Worm (Caenorhabditis elegans) whole organism, young adult: ENCODE results near the gene C35A5.3.

Experiments used
- B0035.1 ChIP-seq: sonication (generic microtip); optimal IDR thresholded peaks from 2 replicates; lab custom pipeline; 2016; ENCODE audit warnings: missing genetic modification characterization, mild to moderate bottlenecking, missing compliant biosample characterization, missing genotype, missing genetic modification reagents
- D2030.7 ChIP-seq: fragments of 200-800 bp; sonication (Bioruptor generic); IDR thresholded peaks from 2 replicates; pipeline ENCODE4 v1.3.6; 2022; ENCODE audit warnings: missing genetic modification reagents, missing genetic modification characterization, missing compliant biosample characterization
- F37B4.10 ChIP-seq: fragments of 200-800 bp; sonication (Bioruptor generic); IDR thresholded peaks from 2 replicates; pipeline ENCODE4 v1.3.6; 2022; ENCODE audit warnings: missing genetic modification characterization, missing compliant biosample characterization
- F39B2.1 ChIP-seq: fragments of 200-800 bp; sonication (Bioruptor generic); IDR thresholded peaks from 2 replicates; pipeline ENCODE4 v1.3.6; 2022; ENCODE audit warnings: missing genetic modification reagents, missing genetic modification characterization, missing compliant biosample characterization
- F49E8.2 ChIP-seq: sonication (generic microtip); optimal IDR thresholded peaks from 3 replicates; lab custom pipeline; 2017; ENCODE audit warnings: missing genetic modification characterization, mild to moderate bottlenecking, missing compliant biosample characterization, antibody characterized with exemption, moderate library complexity; ENCODE audit not compliant: insufficient read depth
- F52B5.7 ChIP-seq: sonication (generic microtip); optimal IDR thresholded peaks from 2 replicates; lab custom pipeline; 2016; ENCODE audit warnings: mild to moderate bottlenecking, missing genetic modification characterization, missing compliant biosample characterization
- F55B11.4 ChIP-seq: sonication (generic microtip); optimal IDR thresholded peaks from 2 replicates; lab custom pipeline; 2016; ENCODE audit warnings: missing compliant biosample characterization, missing genetic modification characterization, borderline replicate concordance; ENCODE audit not compliant: insufficient read depth
- K11D2.4 ChIP-seq: fragments of 200-800 bp; sonication (Bioruptor generic); IDR thresholded peaks from 2 replicates; pipeline ENCODE4 v1.3.6; 2022; ENCODE audit warnings: missing genetic modification reagents, missing genetic modification characterization, missing compliant biosample characterization
- K12H6.12 ChIP-seq: fragments of 200-800 bp; sonication (Bioruptor generic); optimal IDR thresholded peaks from 2 replicates; lab custom pipeline; 2018; ENCODE audit warnings: mild to moderate bottlenecking, missing genetic modification characterization, missing compliant biosample characterization
- T07F8.4 ChIP-seq: sonication (generic microtip); optimal IDR thresholded peaks from 2 replicates; lab custom pipeline; 2016; ENCODE audit warnings: mild to moderate bottlenecking, missing genetic modification characterization, moderate library complexity, missing compliant biosample characterization
- Y53F4B.3 ChIP-seq: fragments of 200-800 bp; sonication (Bioruptor generic); IDR thresholded peaks from 2 replicates; pipeline ENCODE4 v1.3.6; 2022; ENCODE audit warnings: missing genetic modification reagents, missing genetic modification characterization, missing compliant biosample characterization
- Y53G8AR.9 ChIP-seq: fragments of 200-800 bp; sonication (Bioruptor generic); conservative IDR thresholded peaks from 2 replicates; pipeline ENCODE4 v1.3.6; 2022; ENCODE audit warnings: missing genetic modification reagents, missing genetic modification characterization, missing compliant biosample characterization
- Y79H2A.3 ChIP-seq: fragments of 200-800 bp; sonication (Bioruptor generic); conservative IDR thresholded peaks from 2 replicates; pipeline ENCODE4 v1.3.6; 2022; ENCODE audit warnings: missing genetic modification reagents, missing genetic modification characterization, missing compliant biosample characterization
- cebp-1 ChIP-seq, 2 experiments: fragments of 200-800 bp in 1 of 2; sonication (Bioruptor generic) in 1 of 2; sonication (generic microtip) in 1 of 2; IDR thresholded peaks in 1 of 2; optimal IDR thresholded peaks in 1 of 2; 2 replicates each; pipeline versions ENCODE4 v1.3.6 to Lab custom; 2017 to 2022; ENCODE audit warnings: missing compliant biosample characterization in 2 of 2, missing genetic modification characterization in 2 of 2, mild to moderate bottlenecking in 1 of 2, missing genetic modification reagents in 1 of 2, moderate library complexity in 1 of 2
- ceh-100 ChIP-seq: fragments of 200-800 bp; sonication (Bioruptor generic); IDR thresholded peaks from 2 replicates; pipeline ENCODE4 v1.3.6; 2022; ENCODE audit warnings: missing genetic modification reagents, missing genetic modification characterization, missing compliant biosample characterization
- ceh-27 ChIP-seq: fragments of 200-800 bp; sonication (Bioruptor generic); optimal IDR thresholded peaks from 2 replicates; lab custom pipeline; 2018; ENCODE audit warnings: mild to moderate bottlenecking, missing genetic modification characterization, moderate library complexity, missing compliant biosample characterization
- ceh-79 ChIP-seq: sonication (generic microtip); optimal IDR thresholded peaks from 2 replicates; lab custom pipeline; 2017; ENCODE audit warnings: mild to moderate bottlenecking, missing genetic modification characterization, missing compliant biosample characterization
- chd-7 ChIP-seq: sonication (generic microtip); optimal IDR thresholded peaks from 2 replicates; lab custom pipeline; 2016; ENCODE audit warnings: mild to moderate bottlenecking, missing genetic modification characterization, moderate library complexity, missing compliant biosample characterization
- die-1 ChIP-seq: sonication (generic microtip); optimal IDR thresholded peaks from 2 replicates; lab custom pipeline; 2016; ENCODE audit warnings: missing genotype, mild to moderate bottlenecking, missing genetic modification characterization, missing compliant biosample characterization
- egl-44 ChIP-seq: fragments of 200-800 bp; sonication (Bioruptor generic); IDR thresholded peaks from 2 replicates; pipeline ENCODE4 v1.3.6; 2022; ENCODE audit warnings: missing genetic modification reagents, missing genetic modification characterization, missing compliant biosample characterization
- ekl-4 ChIP-seq: fragments of 200-800 bp; sonication (Bioruptor generic); IDR thresholded peaks from 2 replicates; pipeline ENCODE4 v1.3.6; 2022; ENCODE audit warnings: missing genetic modification reagents, missing genetic modification characterization, missing compliant biosample characterization
- ets-4 ChIP-seq: fragments of 200-800 bp; sonication (Bioruptor generic); optimal IDR thresholded peaks from 2 replicates; lab custom pipeline; 2018; ENCODE audit warnings: mild to moderate bottlenecking, missing genetic modification characterization, missing compliant biosample characterization
- hsf-1 ChIP-seq: fragments of 200-800 bp; sonication (Bioruptor generic); IDR thresholded peaks from 2 replicates; pipeline ENCODE4 v1.3.6; 2022; ENCODE audit warnings: missing genetic modification reagents, missing genetic modification characterization, missing compliant biosample characterization
- lag-1 ChIP-seq: fragments of 200-800 bp; sonication (Bioruptor generic); IDR thresholded peaks from 2 replicates; pipeline ENCODE4 v1.3.6; 2022; ENCODE audit warnings: missing genetic modification reagents, missing genetic modification characterization, missing compliant biosample characterization
- lin-35 ChIP-seq, 3 experiments: fragments of 150-350 bp in 2 of 3; sonication (generic microtip) in 1 of 3; optimal IDR thresholded peaks; 2 replicates each; lab custom pipeline; 2014 to 2018; ENCODE audit warnings: missing biosample characterization in 3 of 3, missing genetic modification characterization in 3 of 3, missing genetic modification reagents in 3 of 3
- lin-54 ChIP-seq: fragments of 200-800 bp; sonication (Bioruptor generic); optimal IDR thresholded peaks from 2 replicates; lab custom pipeline; 2018; ENCODE audit warnings: mild to moderate bottlenecking, missing genetic modification characterization, missing compliant biosample characterization
- lsy-27 ChIP-seq: sonication (generic microtip); optimal IDR thresholded peaks from 2 replicates; lab custom pipeline; 2017; ENCODE audit warnings: missing genetic modification characterization, mild to moderate bottlenecking, missing compliant biosample characterization, antibody characterized with exemption, missing genotype, borderline replicate concordance; ENCODE audit not compliant: insufficient read depth
- madf-3 ChIP-seq: fragments of 200-800 bp; sonication (Bioruptor generic); IDR thresholded peaks from 2 replicates; pipeline ENCODE4 v1.3.6; 2022; ENCODE audit warnings: missing genetic modification reagents, missing genetic modification characterization, missing compliant biosample characterization
- madf-6 ChIP-seq: fragments of 200-800 bp; sonication (Bioruptor generic); IDR thresholded peaks from 2 replicates; pipeline ENCODE4 v1.3.6; 2022; ENCODE audit warnings: missing genetic modification reagents, missing genetic modification characterization, missing compliant biosample characterization
- nfya-2 ChIP-seq: fragments of 200-800 bp; sonication (Bioruptor generic); IDR thresholded peaks from 2 replicates; pipeline ENCODE4 v1.3.6; 2022; ENCODE audit warnings: missing genetic modification reagents, missing genetic modification characterization, missing compliant biosample characterization
- nfyb-1 ChIP-seq: fragments of 200-800 bp; sonication (Bioruptor generic); IDR thresholded peaks from 2 replicates; pipeline ENCODE4 v1.3.6; 2022; ENCODE audit warnings: missing genetic modification reagents, missing genetic modification characterization, missing compliant biosample characterization
- nhr-179 ChIP-seq: sonication (generic microtip); optimal IDR thresholded peaks from 2 replicates; lab custom pipeline; 2016; ENCODE audit warnings: mild to moderate bottlenecking, missing genetic modification characterization, missing compliant biosample characterization
- nhr-27 ChIP-seq: fragments of 200-800 bp; sonication (Bioruptor generic); optimal IDR thresholded peaks from 2 replicates; lab custom pipeline; 2018; ENCODE audit warnings: mild to moderate bottlenecking, missing genetic modification characterization, moderate library complexity, missing compliant biosample characterization
- nhr-80 ChIP-seq: sonication (generic microtip); optimal IDR thresholded peaks from 2 replicates; lab custom pipeline; 2016; ENCODE audit warnings: missing genetic modification characterization, missing compliant biosample characterization
- pbrm-1 ChIP-seq: fragments of 200-800 bp; sonication (Bioruptor generic); IDR thresholded peaks from 2 replicates; pipeline ENCODE4 v1.3.6; 2022; ENCODE audit warnings: missing genetic modification reagents, missing genetic modification characterization, missing compliant biosample characterization
- rpc-1 ChIP-seq, 2 experiments: fragments of 150-350 bp in 1 of 2; sonication (generic microtip) in 1 of 2; optimal IDR thresholded peaks; 2 replicates each; lab custom pipeline; 2014 to 2018; ENCODE audit warnings: missing biosample characterization in 1 of 2, missing genetic modification characterization in 1 of 2, missing genetic modification reagents in 1 of 2, missing genotype in 1 of 2
- sdz-38 ChIP-seq: sonication (generic microtip); optimal IDR thresholded peaks from 2 replicates; lab custom pipeline; 2016; ENCODE audit warnings: missing genotype, missing genetic modification characterization, missing compliant biosample characterization
- snpc-1.3 ChIP-seq: sonication (generic microtip); optimal IDR thresholded peaks from 2 replicates; lab custom pipeline; 2017; ENCODE audit warnings: missing genetic modification characterization, mild to moderate bottlenecking, missing compliant biosample characterization, antibody characterized with exemption, moderate library complexity, missing genotype, missing genetic modification reagents; ENCODE audit not compliant: insufficient read depth
- sptf-2 ChIP-seq: fragments of 200-800 bp; sonication (Bioruptor generic); optimal IDR thresholded peaks from 2 replicates; lab custom pipeline; 2018; ENCODE audit warnings: mild to moderate bottlenecking, missing genetic modification characterization, missing compliant biosample characterization
- tbp1 ChIP-seq: fragments of 200-800 bp; sonication (Bioruptor generic); optimal IDR thresholded peaks from 2 replicates; lab custom pipeline; 2018; ENCODE audit warnings: mild to moderate bottlenecking, missing genetic modification characterization, missing compliant biosample characterization
- unc-130 ChIP-seq: sonication (generic microtip); optimal IDR thresholded peaks from 2 replicates; lab custom pipeline; 2016; ENCODE audit warnings: missing genetic modification reagents, missing genetic modification characterization, missing compliant biosample characterization
- zim-3 ChIP-seq: sonication (generic microtip); optimal IDR thresholded peaks from 2 replicates; lab custom pipeline; 2017; ENCODE audit warnings: mild to moderate bottlenecking, missing genetic modification characterization, moderate library complexity, missing compliant biosample characterization
- ztf-18 ChIP-seq: sonication (generic microtip); optimal IDR thresholded peaks from 2 replicates; lab custom pipeline; 2016; ENCODE audit warnings: missing genotype, mild to moderate bottlenecking, missing genetic modification characterization, missing compliant biosample characterization
- ztf-22 ChIP-seq: fragments of 200-800 bp; sonication (Bioruptor generic); optimal IDR thresholded peaks from 2 replicates; lab custom pipeline; 2018; ENCODE audit warnings: mild to moderate bottlenecking, missing genetic modification characterization, moderate library complexity, missing compliant biosample characterization
- ztf-25 ChIP-seq: fragments of 200-800 bp; sonication (Bioruptor generic); IDR thresholded peaks from 2 replicates; pipeline ENCODE4 v1.3.6; 2022; ENCODE audit warnings: missing genetic modification reagents, missing genetic modification characterization, missing compliant biosample characterization
- ztf-3 ChIP-seq: fragments of 200-800 bp; sonication (Bioruptor generic); optimal IDR thresholded peaks from 2 replicates; lab custom pipeline; 2018; ENCODE audit warnings: mild to moderate bottlenecking, missing genetic modification characterization, missing compliant biosample characterization

The C35A5.3 gene

ce11 chrV:10525902-10526301 lies 24.7 kb upstream of the C35A5.3 start, which contains the start of the genes C35A5.8 and hda-11 (continued):
- TF ChIP-seq cebp-1 (GFP tag; IDR thresholded peaks at IDR 0.05; lab: Robert Waterston, UW) (peak; percentile 43; the same call in 1 of the 2 replicates), cebp-1 (tag; optimal IDR thresholded peaks at IDR 0.05; lab: Kevin White, UChicago) (no peak), pbrm-1 (GFP tag; lab: Robert Waterston, UW) (0 out of 2 replicates have a peak, but pooled peaks have one; percentile 22), D2030.7 (GFP tag; lab: Robert Waterston, UW) (peak; percentile 67), K12H6.12 (tag; lab: Kevin White, UChicago) (peak; percentile 38), nhr-80 (tag; lab: Kevin White, UChicago) (peak; percentile 36), Y53G8AR.9 (0 out of 2 replicates have a peak, but pooled peaks have one; percentile 14), madf-6 (GFP tag; lab: Robert Waterston, UW) (peak; percentile 67), K11D2.4 (GFP tag; lab: Robert Waterston, UW) (peak; percentile 73), zim-3 (tag; lab: Kevin White, UChicago) (peak; percentile 57), unc-130 (GFP tag; lab: Kevin White, UChicago) (peak; percentile 78), ceh-100 (GFP tag; lab: Robert Waterston, UW) (peak; percentile 61), F39B2.1 (GFP tag; lab: Robert Waterston, UW) (no peak), F37B4.10 (GFP tag; lab: Robert Waterston, UW) (no peak), lin-35 (GFP tag; optimal IDR thresholded peaks at IDR 0.05; lab: Kevin White, UChicago) (peak in 1 of 3 experiments; percentile 11), ztf-25 (GFP tag; lab: Robert Waterston, UW) (no peak), Y79H2A.3 (GFP tag; lab: Robert Waterston, UW) (no peak)

- no peak for TF ChIP-seq snpc-1.3 (tag; lab: Kevin White, UChicago)
- TF ChIP-seq ets-4 (GFP tag; lab: Kevin White, UChicago), result no peak
- TF ChIP-seq ekl-4, result no peak
- TF ChIP-seq egl-44 (GFP tag; lab: Robert Waterston, UW), result no peak
- no peak for TF ChIP-seq F49E8.2
- no peak for TF ChIP-seq F55B11.4 (tag; lab: Kevin White, UChicago)
- no peak for TF ChIP-seq ztf-22
- no peak for TF ChIP-seq ztf-3 (GFP tag; lab: Kevin White, UChicago)
- no peak for TF ChIP-seq nhr-179 (tag; lab: Kevin White, UChicago)
- no peak for TF ChIP-seq sptf-2
- no peak for TF ChIP-seq T07F8.4 (tag; lab: Kevin White, UChicago)
- TF ChIP-seq ztf-18, result no peak
- TF ChIP-seq nfyb-1 (GFP tag; lab: Robert Waterston, UW), result no peak
- no peak for TF ChIP-seq F52B5.7 (tag; lab: Kevin White, UChicago)
- TF ChIP-seq madf-3 (GFP tag; lab: Robert Waterston, UW), result no peak
- no peak for TF ChIP-seq sdz-38 (tag; lab: Kevin White, UChicago)
- no peak for TF ChIP-seq lag-1 (GFP tag; lab: Robert Waterston, UW)
- TF ChIP-seq chd-7, result no peak
- no peak for TF ChIP-seq ceh-27 (GFP tag; lab: Kevin White, UChicago)
Measured at ce11 chrV:10516702-10517101, 15.5 kb upstream of the C35A5.3 start.

ce11 chrV:10514271-10514670 lies 13.1 kb upstream of the C35A5.3 start, which contains the start of gene dmsr-8:
dmsr-8 (minus strand) TSS chrV:10514371.
- TF ChIP-seq nfya-2 (no peak), tbp1 (GFP tag; lab: Kevin White, UChicago) (no peak), lin-54 (GFP tag; lab: Kevin White, UChicago) (no peak), die-1 (tag; lab: Kevin White, UChicago) (no peak), rpc-1 (optimal IDR thresholded peaks at IDR 0.05; lab: Kevin White, UChicago) (no peak), rpc-1 (tag; optimal IDR thresholded peaks at IDR 0.05; lab: Kevin White, UChicago) (no peak), F52B5.7 (tag; lab: Kevin White, UChicago) (no peak), hsf-1 (no peak), nhr-27 (tag; lab: Kevin White, UChicago) (no peak), Y53F4B.3 (GFP tag; lab: Robert Waterston, UW) (no peak), lsy-27 (tag; lab: Kevin White, UChicago) (no peak), ceh-79 (tag; lab: Kevin White, UChicago) (no peak), ets-4 (GFP tag; lab: Kevin White, UChicago) (no peak), B0035.1 (no peak)
